Fruit fly (Drosophila melanogaster): Measurements from ENCODE around the gene scaf6.

- TF ChIP-seq psq (optimal IDR thresholded peaks at IDR 0.05): no peak
- TF ChIP-seq Dll (optimal IDR thresholded peaks at IDR 0.05): peak; percentile 63
- TF ChIP-seq usp (GFP tag; optimal IDR thresholded peaks at IDR 0.05): no peak
These were observed 10.4 kb downstream of the scaf6 start, which contains the start of gene Ilp8 for dm6 chr3L:17031971-17032370.
